Fruit fly (Drosophila melanogaster) whole organism, embryonic: ENCODE data around the gene fal.

Experiments
- CG12071 ChIP-seq: fragments of 200-800 bp; sonication (Bioruptor generic); optimal IDR thresholded peaks from 3 replicates; lab custom pipeline; 2018; ENCODE audit warnings: missing biosample characterization, mild to moderate bottlenecking, missing genetic modification characterization
- CG12769 ChIP-seq: fragments of 200-800 bp; sonication (Bioruptor generic); optimal IDR thresholded peaks from 2 replicates; lab custom pipeline; 2019; ENCODE audit warnings: missing biosample characterization, mild to moderate bottlenecking, missing genetic modification characterization, moderate library complexity
- CG13775 ChIP-seq: fragments of 200-800 bp; sonication (Bioruptor generic); optimal IDR thresholded peaks from 3 replicates; lab custom pipeline; 2017; ENCODE audit warnings: missing biosample characterization, mild to moderate bottlenecking, missing genetic modification characterization
- CG14014 ChIP-seq: fragments of 200-800 bp; sonication (Bioruptor generic); IDR thresholded peaks from 2 replicates; pipeline ENCODE4 v1.3.6; 2022; ENCODE audit warnings: missing biosample characterization, missing genetic modification characterization
- CG14965 ChIP-seq: fragments of 200-800 bp; sonication (Bioruptor generic); optimal IDR thresholded peaks from 2 replicates; lab custom pipeline; 2016; ENCODE audit warnings: missing biosample characterization, missing genetic modification characterization, borderline replicate concordance
- CG15269 ChIP-seq: fragments of 200-800 bp; sonication (Bioruptor generic); optimal IDR thresholded peaks from 2 replicates; lab custom pipeline; 2018; ENCODE audit warnings: missing biosample characterization, mild to moderate bottlenecking, missing genetic modification characterization, moderate library complexity
- CG2202 ChIP-seq: fragments of 200-800 bp; sonication (Bioruptor generic); optimal IDR thresholded peaks from 2 replicates; lab custom pipeline; 2018; ENCODE audit warnings: missing biosample characterization, mild to moderate bottlenecking, missing genetic modification characterization
- CG2678 ChIP-seq: fragments of 200-800 bp; sonication (Bioruptor generic); optimal IDR thresholded peaks from 3 replicates; lab custom pipeline; 2019; ENCODE audit warnings: missing biosample characterization, mild to moderate bottlenecking, missing genetic modification characterization, moderate library complexity
- CG2875 ChIP-seq: fragments of 200-800 bp; sonication (Bioruptor generic); optimal IDR thresholded peaks from 2 replicates; lab custom pipeline; 2017; ENCODE audit warnings: missing biosample characterization, mild to moderate bottlenecking, missing genetic modification characterization, missing genetic modification reagents
- CG3407 ChIP-seq: fragments of 200-800 bp; sonication (Bioruptor generic); optimal IDR thresholded peaks from 2 replicates; lab custom pipeline; 2018; ENCODE audit warnings: missing biosample characterization, mild to moderate bottlenecking, missing genetic modification characterization
- CG34224 ChIP-seq: fragments of 200-800 bp; sonication (Bioruptor generic); IDR thresholded peaks from 3 replicates; pipeline ENCODE4 v1.3.6; 2022; ENCODE audit warnings: missing biosample characterization, missing genetic modification characterization; ENCODE audit not compliant: partially characterized antibody
- CG34422 ChIP-seq: fragments of 200-800 bp; sonication (Bioruptor generic); IDR thresholded peaks from 3 replicates; pipeline ENCODE4 v1.3.6; 2022; ENCODE audit warnings: missing biosample characterization, missing genetic modification characterization
- CG3847 ChIP-seq: fragments of 200-800 bp; sonication (Bioruptor generic); IDR thresholded peaks from 2 replicates; pipeline ENCODE4 v1.3.6; 2022; ENCODE audit warnings: missing biosample characterization, missing genetic modification characterization
- CG5953 ChIP-seq: fragments of 200-800 bp; sonication (Bioruptor generic); IDR thresholded peaks from 2 replicates; pipeline ENCODE4 v1.3.6; 2022; ENCODE audit warnings: missing biosample characterization, missing genetic modification characterization
- CG6254 ChIP-seq: fragments of 200-800 bp; sonication (Bioruptor generic); optimal IDR thresholded peaks from 3 replicates; lab custom pipeline; 2017; ENCODE audit warnings: mild to moderate bottlenecking, missing biosample characterization, missing genetic modification reagents, missing genetic modification characterization
- CoRest ChIP-seq: fragments of 200-800 bp; sonication (Bioruptor generic); optimal IDR thresholded peaks from 3 replicates; lab custom pipeline; 2018; ENCODE audit warnings: missing biosample characterization, mild to moderate bottlenecking, missing genetic modification characterization, moderate library complexity
- Dp ChIP-seq: fragments of 200-800 bp; sonication (Bioruptor generic); optimal IDR thresholded peaks from 2 replicates; lab custom pipeline; 2018; ENCODE audit warnings: missing biosample characterization, mild to moderate bottlenecking, missing genetic modification characterization, moderate library complexity
- Elba2 ChIP-seq: fragments of 200-800 bp; sonication (Bioruptor generic); optimal IDR thresholded peaks from 3 replicates; lab custom pipeline; 2016; ENCODE audit warnings: missing biosample characterization, missing genetic modification characterization
- Gsc ChIP-seq: fragments of 200-800 bp; sonication (Bioruptor generic); IDR thresholded peaks from 2 replicates; pipeline ENCODE4 v1.3.6; 2022; ENCODE audit warnings: missing biosample characterization, missing genetic modification characterization
- Hsf ChIP-seq: fragments of 200-800 bp; sonication (Bioruptor generic); optimal IDR thresholded peaks from 3 replicates; lab custom pipeline; 2016; ENCODE audit warnings: missing biosample characterization, missing genetic modification characterization
- MBD-R2 ChIP-seq: fragments of 200-800 bp; sonication (Bioruptor generic); IDR thresholded peaks from 2 replicates; pipeline ENCODE4 v1.3.6; 2022; ENCODE audit warnings: missing biosample characterization, missing genetic modification characterization
- MESR4 ChIP-seq: fragments of 200-800 bp; sonication (Bioruptor generic); optimal IDR thresholded peaks from 2 replicates; lab custom pipeline; 2018; ENCODE audit warnings: missing biosample characterization, mild to moderate bottlenecking, missing genetic modification characterization, moderate library complexity
- Med ChIP-seq: fragments of 200-800 bp; sonication (Bioruptor generic); peaks from one replicate; lab custom pipeline; 2016; ENCODE audit warnings: missing biosample characterization, missing genetic modification characterization, mild to moderate bottlenecking, inconsistent platforms, moderate library complexity
- Mrtf ChIP-seq: fragments of 200-800 bp; sonication (Bioruptor generic); IDR thresholded peaks from 3 replicates; pipeline ENCODE4 v1.3.6; 2022; ENCODE audit warnings: missing biosample characterization, missing genetic modification characterization
- NfI ChIP-seq: fragments of 200-800 bp; sonication (Bioruptor generic); optimal IDR thresholded peaks from 3 replicates; lab custom pipeline; 2018; ENCODE audit warnings: missing biosample characterization, mild to moderate bottlenecking, missing genetic modification characterization, moderate library complexity
- Sry-δ ChIP-seq: fragments of 200-800 bp; sonication (Bioruptor generic); optimal IDR thresholded peaks from 2 replicates; lab custom pipeline; 2016; ENCODE audit warnings: missing biosample characterization, missing genetic modification characterization
- Usf ChIP-seq: fragments of 200-800 bp; sonication (Bioruptor generic); optimal IDR thresholded peaks from 2 replicates; lab custom pipeline; 2017; ENCODE audit warnings: missing genotype, missing biosample characterization, missing genetic modification characterization
- ase ChIP-seq: fragments of 200-800 bp; sonication (Bioruptor generic); IDR thresholded peaks from 3 replicates; pipeline ENCODE4 v1.3.6; 2022; ENCODE audit warnings: missing biosample characterization, missing genetic modification characterization
- bab2 ChIP-seq: fragments of 200-800 bp; sonication (Bioruptor generic); optimal IDR thresholded peaks from 2 replicates; lab custom pipeline; 2016; ENCODE audit warnings: missing biosample characterization, missing genetic modification characterization
- bsh ChIP-seq, 2 experiments: fragments of 200-800 bp; sonication (Bioruptor generic); optimal IDR thresholded peaks; 2 replicates each; lab custom pipeline; 2017 to 2018; ENCODE audit warnings: mild to moderate bottlenecking in 2 of 2, missing biosample characterization in 2 of 2, missing genetic modification characterization in 2 of 2, moderate library complexity in 1 of 2
- cwo ChIP-seq: fragments of 200-800 bp; sonication (Bioruptor generic); optimal IDR thresholded peaks from 3 replicates; lab custom pipeline; 2017; ENCODE audit warnings: missing biosample characterization, missing genetic modification characterization, mild to moderate bottlenecking, moderate library complexity, missing genetic modification reagents
- gem ChIP-seq: fragments of 200-800 bp; sonication (Bioruptor generic); optimal IDR thresholded peaks from 2 replicates; lab custom pipeline; 2019; ENCODE audit warnings: missing biosample characterization, mild to moderate bottlenecking, missing genetic modification characterization, moderate library complexity
- hb ChIP-seq: fragments of 200-800 bp; sonication (Bioruptor generic); IDR thresholded peaks from 3 replicates; pipeline ENCODE4 v1.3.6; 2022; ENCODE audit warnings: missing biosample characterization, missing genetic modification characterization; ENCODE audit not compliant: partially characterized antibody
- hbn ChIP-seq: fragments of 200-800 bp; sonication (Bioruptor generic); IDR thresholded peaks from 2 replicates; pipeline ENCODE4 v1.3.6; 2022; ENCODE audit warnings: missing biosample characterization, missing genetic modification characterization; ENCODE audit not compliant: partially characterized antibody
- kni ChIP-seq: fragments of 200-800 bp; sonication (Bioruptor generic); optimal IDR thresholded peaks from 3 replicates; lab custom pipeline; 2017; ENCODE audit warnings: mild to moderate bottlenecking, missing biosample characterization, missing genetic modification reagents, missing genetic modification characterization
- lilli ChIP-seq: fragments of 200-800 bp; sonication (Bioruptor generic); optimal IDR thresholded peaks from 3 replicates; lab custom pipeline; 2016; ENCODE audit warnings: missing biosample characterization, missing genetic modification characterization
- lmd ChIP-seq: fragments of 200-800 bp; sonication (Bioruptor generic); IDR thresholded peaks from 2 replicates; pipeline ENCODE4 v1.3.6; 2022; ENCODE audit warnings: missing biosample characterization, missing genetic modification characterization
- lola ChIP-seq, 3 experiments: fragments of >200 bp in 2 of 3; fragments of 200-800 bp in 1 of 3; sonication (Bioruptor generic) in 1 of 3; optimal IDR thresholded peaks; 2 replicates each; lab custom pipeline; 2017 to 2019; ENCODE audit warnings: missing biosample characterization in 3 of 3, missing genetic modification characterization in 3 of 3, mild to moderate bottlenecking in 1 of 3, moderate library complexity in 1 of 3
- prd ChIP-seq, 3 experiments: fragments of >200 bp in 2 of 3; fragments of 200-800 bp in 1 of 3; sonication (Bioruptor generic) in 1 of 3; optimal IDR thresholded peaks in 2 of 3; IDR thresholded peaks in 1 of 3; 2 replicates in 2 of 3; 3 replicates in 1 of 3; pipeline versions ENCODE4 v1.3.6 to Lab custom; 2017 to 2022; ENCODE audit warnings: missing biosample characterization in 1 of 3, missing genetic modification characterization in 1 of 3
- pzg ChIP-seq: fragments of 200-800 bp; sonication (Bioruptor generic); optimal IDR thresholded peaks from 3 replicates; lab custom pipeline; 2018; ENCODE audit warnings: missing biosample characterization, mild to moderate bottlenecking, missing genetic modification characterization, moderate library complexity
- row ChIP-seq: fragments of 200-800 bp; sonication (Bioruptor generic); IDR thresholded peaks from 3 replicates; pipeline ENCODE4 v1.3.6; 2022; ENCODE audit warnings: missing biosample characterization, missing genetic modification characterization
- sens ChIP-seq: fragments of 200-800 bp; sonication (Bioruptor generic); peaks from one replicate; lab custom pipeline; 2016; ENCODE audit warnings: missing biosample characterization, missing genetic modification characterization
- slbo ChIP-seq: fragments of 200-800 bp; sonication (Bioruptor generic); IDR thresholded peaks from 2 replicates; pipeline ENCODE4 v1.3.6; 2022; ENCODE audit warnings: missing biosample characterization, missing genetic modification characterization
- stc ChIP-seq: fragments of 200-800 bp; sonication (Bioruptor generic); IDR thresholded peaks from 2 replicates; pipeline ENCODE4 v1.3.6; 2022; ENCODE audit warnings: missing biosample characterization, missing genetic modification characterization
- tgo ChIP-seq: fragments of 200-800 bp; sonication (Bioruptor generic); IDR thresholded peaks from 3 replicates; pipeline ENCODE4 v1.3.6; 2022; ENCODE audit warnings: missing biosample characterization, missing genetic modification characterization
- zen ChIP-seq: fragments of 200-800 bp; sonication (Bioruptor generic); optimal IDR thresholded peaks from 3 replicates; lab custom pipeline; 2018; ENCODE audit warnings: missing biosample characterization, mild to moderate bottlenecking, missing genetic modification characterization, moderate library complexity

The fal gene

dm6 chr3L:19261213-19261612, 33.2 kb upstream of the fal start, which contains the start of gene Bet1 (continued):
- TF ChIP-seq MBD-R2 (GFP tag; lab: Robert Waterston, UW) (peak; percentile 55), row (peak; percentile 70), lola (GFP tag; optimal IDR thresholded peaks at IDR 0.05; lab: Kevin White, UChicago) (no peak), pzg (GFP tag; lab: Kevin White, UChicago) (peak; percentile 34), CG14965 (GFP tag; lab: Kevin White, UChicago) (no peak), Dp (peak; percentile 16), Sry-δ (GFP tag; lab: Kevin White, UChicago) (no peak), CG34422 (0 out of 3 replicates have a peak, but pooled peaks have one; percentile 23), CG5953 (GFP tag; lab: Robert Waterston, UW) (no peak), gem (tag; lab: Kevin White, UChicago) (peak; percentile 20), Gsc (no peak), CG13775 (GFP tag; lab: Kevin White, UChicago) (peak; percentile 25), ase (no peak), lilli (GFP tag; lab: Kevin White, UChicago) (no peak), Hsf (GFP tag; lab: Kevin White, UChicago) (no peak), CoRest (tag; lab: Kevin White, UChicago) (no peak), bab2 (GFP tag; lab: Kevin White, UChicago) (no peak), hbn (GFP tag; lab: Robert Waterston, UW) (no peak), CG6254 (GFP tag; lab: Kevin White, UChicago) (no peak), Med (peak; percentile 55), lmd (GFP tag; lab: Robert Waterston, UW) (peak; percentile 37; the same call in 1 of the 2 replicates), cwo (no peak), CG3847 (GFP tag; lab: Robert Waterston, UW) (0 out of 2 replicates have a peak, but pooled peaks have one; percentile 24), CG2202 (no peak), MESR4 (GFP tag; lab: Kevin White, UChicago) (peak; percentile 54), CG15269 (tag; lab: Kevin White, UChicago) (peak; percentile 6), zen (tag; lab: Kevin White, UChicago) (peak; percentile 20), NfI (GFP tag; lab: Kevin White, UChicago) (peak; percentile 25), stc (GFP tag; lab: Robert Waterston, UW) (no peak), CG12769 (tag; lab: Kevin White, UChicago) (no peak), CG2678 (no peak), kni (no peak), CG3407 (GFP tag; lab: Kevin White, UChicago) (no peak), bsh (GFP tag; optimal IDR thresholded peaks at IDR 0.05; lab: Kevin White, UChicago) (peak in 1 of 2 experiments; percentile 14), CG34224 (GFP tag; lab: Robert Waterston, UW) (no peak), hb (GFP tag; lab: Robert Waterston, UW) (no peak), Usf (GFP tag; lab: Kevin White, UChicago) (peak; percentile 11), CG12071 (GFP tag; lab: Kevin White, UChicago) (no peak), Elba2 (GFP tag; lab: Kevin White, UChicago) (peak; percentile 25), CG14014 (GFP tag; lab: Robert Waterston, UW) (0 out of 2 replicates have a peak, but pooled peaks have one; percentile 33), tgo (GFP tag; lab: Robert Waterston, UW) (no peak), CG2875 (GFP tag; lab: Kevin White, UChicago) (no peak), slbo (GFP tag; lab: Robert Waterston, UW) (peak; percentile 58), sens (GFP tag; lab: Kevin White, UChicago) (no peak), Mrtf (GFP tag; lab: Robert Waterston, UW) (no peak), prd (optimal IDR thresholded peaks at IDR 0.05; lab: Kevin White, UChicago) (no peak), prd (GFP tag; IDR thresholded peaks at IDR 0.05; lab: Robert Waterston, UW) (peak; percentile 34; the same call in 1 of the 3 replicates)
